Fruit fly (Drosophila melanogaster) Kc167 (cell line): Measurements from ENCODE around the gene Ir7d.

Experiments
- Myc ChIP-seq: fragments of >200 bp; optimal IDR thresholded peaks from 2 replicates; lab custom pipeline; 2017; ENCODE audit warnings: missing external identifiers
- Sin3A ChIP-seq: fragments of >200 bp; optimal IDR thresholded peaks from 2 replicates; lab custom pipeline; 2018; ENCODE audit warnings: missing external identifiers
- h ChIP-seq: fragments of >200 bp; optimal IDR thresholded peaks from 3 replicates; lab custom pipeline; 2018; ENCODE audit warnings: missing external identifiers
- insv ChIP-seq: fragments of >200 bp; optimal IDR thresholded peaks from 3 replicates; lab custom pipeline; 2018; ENCODE audit warnings: missing external identifiers
- psq ChIP-seq: fragments of >200 bp; optimal IDR thresholded peaks from 2 replicates; lab custom pipeline; 2017; ENCODE audit warnings: missing external identifiers
- ttk ChIP-seq: sonication (Bioruptor generic); optimal IDR thresholded peaks from 2 replicates; lab custom pipeline; 2017; ENCODE audit warnings: missing external identifiers

Gene Ir7d

dm6 chrX:7893411-7894122 is 14.9 kb upstream of the Ir7d start, which contains the start of the genes CG45089, ND-MNLL and p115:
Gene CG45089, minus strand, starts transcription at chrX:7893798.
Gene ND-MNLL, minus strand, starts transcription at chrX:7893798.
Gene p115, plus strand, starts transcription at chrX:7894031.
- TF ChIP-seq h (lab: Kevin White, UChicago): no peak
- TF ChIP-seq Myc (lab: Kevin White, UChicago): no peak
- no peak for TF ChIP-seq insv
- TF ChIP-seq Sin3A (lab: Kevin White, UChicago): no peak
- TF ChIP-seq psq (lab: Kevin White, UChicago): no peak
- TF ChIP-seq ttk (lab: Kevin White, UChicago): no peak

- no peak for TF ChIP-seq h (lab: Kevin White, UChicago)
- no peak for TF ChIP-seq insv
- no peak for TF ChIP-seq psq (lab: Kevin White, UChicago)
- no peak for TF ChIP-seq Myc (lab: Kevin White, UChicago)
- TF ChIP-seq ttk (lab: Kevin White, UChicago): no peak
- no peak for TF ChIP-seq Sin3A (lab: Kevin White, UChicago)
Measured at dm6 chrX:7892539-7892899, 13.9 kb upstream of the Ir7d start.

- TF ChIP-seq Sin3A (lab: Kevin White, UChicago) (no peak), insv (no peak), psq (lab: Kevin White, UChicago) (no peak), ttk (lab: Kevin White, UChicago) (no peak), Myc (lab: Kevin White, UChicago) (no peak), h (lab: Kevin White, UChicago) (no peak)
Measured at dm6 chrX:7891596-7892538, 13.2 kb upstream of the Ir7d start, which contains the start of gene Nek2. Gene Nek2, minus strand, starts transcription at chrX:7891646.

dm6 chrX:7888386-7889024 is 9.9 kb upstream of the Ir7d start, which contains the start of gene Acat1:
Gene Acat1, minus strand, starts transcription at chrX:7888785.
- TF ChIP-seq Sin3A (lab: Kevin White, UChicago) (no peak), ttk (lab: Kevin White, UChicago) (no peak), Myc (lab: Kevin White, UChicago) (no peak), insv (no peak), psq (lab: Kevin White, UChicago) (no peak)

dm6 chrX:7884360-7884759 is 5.7 kb upstream of the Ir7d start, which contains the start of gene Ir7g:
Gene Ir7g, plus strand, starts transcription at chrX:7884660.
- TF ChIP-seq ttk (lab: Kevin White, UChicago) (no peak), insv (no peak), Sin3A (lab: Kevin White, UChicago) (no peak), Myc (lab: Kevin White, UChicago) (no peak), h (lab: Kevin White, UChicago) (no peak), psq (lab: Kevin White, UChicago) (no peak)

dm6 chrX:7883926-7884325 is 5.3 kb upstream of the Ir7d start, which contains the start of gene Ir7f:
Gene Ir7f, minus strand, starts transcription at chrX:7884026.
- TF ChIP-seq ttk (lab: Kevin White, UChicago) (no peak), insv (no peak), psq (lab: Kevin White, UChicago) (no peak), h (lab: Kevin White, UChicago) (no peak), Myc (lab: Kevin White, UChicago) (no peak), Sin3A (lab: Kevin White, UChicago) (no peak)

- no peak for TF ChIP-seq insv
- no peak for TF ChIP-seq ttk (lab: Kevin White, UChicago)
- TF ChIP-seq psq (lab: Kevin White, UChicago): no peak
- no peak for TF ChIP-seq h (lab: Kevin White, UChicago)
- TF ChIP-seq Sin3A (lab: Kevin White, UChicago): no peak
- TF ChIP-seq Myc (lab: Kevin White, UChicago): no peak
Measured at dm6 chrX:7881579-7881978, 2.9 kb upstream of the Ir7d start, which contains the start of gene Ir7e. Gene Ir7e, minus strand, starts transcription at chrX:7881679.

dm6 chrX:7874094-7874493 is 4.5 kb downstream of the Ir7d start, which contains the start of gene Ir7c:
Gene Ir7c, plus strand, starts transcription at chrX:7874394.
- TF ChIP-seq insv: no peak
- TF ChIP-seq ttk (lab: Kevin White, UChicago): no peak
- TF ChIP-seq Myc (lab: Kevin White, UChicago): no peak
- TF ChIP-seq h (lab: Kevin White, UChicago): no peak
- no peak for TF ChIP-seq psq (lab: Kevin White, UChicago)
- no peak for TF ChIP-seq Sin3A (lab: Kevin White, UChicago)

dm6 chrX:7873172-7873930 is 5.3 kb downstream of the Ir7d start, which contains the start of gene dec:
Gene dec, minus strand, starts transcription at chrX:7873222.
- TF ChIP-seq insv (no peak), Myc (lab: Kevin White, UChicago) (no peak), ttk (lab: Kevin White, UChicago) (no peak), h (lab: Kevin White, UChicago) (no peak), Sin3A (lab: Kevin White, UChicago) (no peak), psq (lab: Kevin White, UChicago) (no peak)

- TF ChIP-seq h (lab: Kevin White, UChicago) (no peak), insv (no peak), ttk (lab: Kevin White, UChicago) (no peak), Sin3A (lab: Kevin White, UChicago) (no peak), psq (lab: Kevin White, UChicago) (no peak), Myc (lab: Kevin White, UChicago) (no peak)
Measured at dm6 chrX:7866868-7867267, 11.8 kb downstream of the Ir7d start, which contains the start of gene Ir7b. Gene Ir7b, minus strand, starts transcription at chrX:7866968.
